Worm (Caenorhabditis elegans) whole organism, L4 larva: ENCODE measurements around the gene fbxo-11.2.

ENCODE experiments used
- ceh-44 ChIP-seq: fragments of 200-800 bp; sonication (Bioruptor generic); IDR thresholded peaks from 2 replicates; pipeline ENCODE4 v1.3.6; 2022; ENCODE audit warnings: missing genetic modification reagents, missing genetic modification characterization, missing compliant biosample characterization
- dmd-9 ChIP-seq: fragments of 200-800 bp; sonication (Bioruptor generic); IDR thresholded peaks from 2 replicates; pipeline ENCODE4 v1.3.6; 2022; ENCODE audit warnings: missing genetic modification reagents, missing genetic modification characterization, missing compliant biosample characterization
- egl-43 ChIP-seq: fragments of 200-800 bp; sonication (Bioruptor generic); IDR thresholded peaks from 2 replicates; pipeline ENCODE4 v1.3.6; 2022; ENCODE audit warnings: missing genetic modification reagents, missing genetic modification characterization, missing compliant biosample characterization
- spr-1 ChIP-seq: sonication (generic microtip); optimal IDR thresholded peaks from 2 replicates; lab custom pipeline; 2016; ENCODE audit warnings: mild to moderate bottlenecking, missing genetic modification characterization, missing compliant biosample characterization
- vab-7 ChIP-seq: fragments of 200-800 bp; sonication (Bioruptor generic); IDR thresholded peaks from 2 replicates; pipeline ENCODE4 v1.3.6; 2022; ENCODE audit warnings: missing genetic modification reagents, missing genetic modification characterization, missing compliant biosample characterization

ce11 chrIII:1007143-1007905 lies 45.7 kb downstream of the fbxo-11.2 start:
- TF ChIP-seq spr-1 (tag; lab: Kevin White, UChicago) (no peak), ceh-44 (GFP tag; lab: Robert Waterston, UW) (no peak), vab-7 (GFP tag; lab: Robert Waterston, UW) (no peak), egl-43 (GFP tag; lab: Robert Waterston, UW) (no peak), dmd-9 (GFP tag; lab: Robert Waterston, UW) (no peak)
